Fruit fly (Drosophila melanogaster) S2 (cell line): Measurements from ENCODE around the gene Gip.

ENCODE experiments used
- CG8478 ChIP-seq: fragments of >200 bp; optimal IDR thresholded peaks from 2 replicates; lab custom pipeline; 2018
- CTCF ChIP-seq, 2 experiments: fragments of >200 bp; optimal IDR thresholded peaks; 2 replicates each; lab custom pipeline; 2018

- TF ChIP-seq CG8478 (lab: Kevin White, UChicago) (no peak), CTCF (optimal IDR thresholded peaks at IDR 0.05; lab: Kevin White, UChicago) (no peak)
Measured at dm6 chrX:10324836-10325566, 4.7 kb downstream of the Gip start.
